Worm (Caenorhabditis elegans) whole organism, L4/young adult: ENCODE data around the gene mom-1.

ENCODE experiments used
- W03F9.2 ChIP-seq: fragments of 150-350 bp; optimal IDR thresholded peaks from 2 replicates; lab custom pipeline; 2014; ENCODE audit warnings: missing biosample characterization, missing genetic modification characterization
- dao-5 ChIP-seq: sonication (generic microtip); optimal IDR thresholded peaks from 2 replicates; lab custom pipeline; 2016; ENCODE audit warnings: missing genotype, missing genetic modification characterization, moderate library complexity, missing compliant biosample characterization
- him-1 ChIP-seq: sonication (generic microtip); optimal IDR thresholded peaks from 2 replicates; lab custom pipeline; 2016; ENCODE audit warnings: missing genotype, missing genetic modification reagents, missing genetic modification characterization, missing compliant biosample characterization

- TF ChIP-seq dao-5 (tag; lab: Kevin White, UChicago) (no peak), him-1 (tag; lab: Kevin White, UChicago) (no peak), W03F9.2 (tag; lab: Kevin White, UChicago) (no peak)
Observed at ce11 chrX:6319546-6319945, 26.6 kb downstream of the mom-1 start, which contains the start of gene chtb-3.
